Fruit fly (Drosophila melanogaster): Measurements from ENCODE around the gene Hr78.
"Not testable (repeated sequence)": the region's sequence is repeated elsewhere in the genome, so short reads cannot be mapped to it uniquely, and the experiment has no call there.

DNA sequence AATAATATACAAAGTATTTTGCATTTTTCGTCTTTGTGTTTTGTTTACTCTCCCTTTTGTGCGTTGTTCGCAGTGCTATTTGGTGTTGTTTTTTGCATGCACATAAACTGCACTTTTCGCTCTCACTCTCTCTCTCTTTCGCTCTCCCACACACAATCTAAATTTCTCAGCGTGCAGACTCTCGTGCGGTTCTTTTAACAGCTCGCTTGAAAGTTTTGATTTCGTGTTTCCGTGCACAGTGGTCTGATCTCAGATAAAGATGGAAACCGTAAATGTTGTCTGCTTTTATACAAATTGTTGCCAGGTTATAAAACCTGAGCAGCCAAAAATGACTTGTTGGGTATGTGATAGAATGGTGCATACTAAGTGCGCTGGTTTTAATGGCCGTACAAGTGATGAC is 11.9 kb downstream of the Hr78 start:
- not testable (repeated sequence) for TF ChIP-seq achi, pdm3, CG9139, Smox, CG7368, Blimp-1, CG6792, Hr39, CG3919 (GFP tag; optimal IDR thresholded peaks at IDR 0.05)

Data from whole organism, prepupa.